Worm (Caenorhabditis elegans) whole organism, L4 larva: ENCODE results near the gene sax-3.
A peak's percentile ranks its signal among the peaks of the same experiment; 100 is the strongest.

Experiments
- D1046.2 ChIP-seq: fragments of 200-800 bp; sonication (Bioruptor generic); IDR thresholded peaks from 2 replicates; pipeline ENCODE4 v1.3.6; 2022; ENCODE audit warnings: missing genetic modification characterization, missing compliant biosample characterization
- F26F4.8 ChIP-seq: fragments of 200-800 bp; sonication (Bioruptor generic); conservative IDR thresholded peaks from 2 replicates; pipeline ENCODE4 v1.3.6; 2022; ENCODE audit warnings: missing genetic modification characterization, missing compliant biosample characterization
- R02D3.7 ChIP-seq: fragments of 150-350 bp; sonication (generic microtip); optimal IDR thresholded peaks from 3 replicates; lab custom pipeline; 2014; ENCODE audit warnings: missing biosample characterization, missing genetic modification characterization
- T20F7.1 ChIP-seq: fragments of 200-800 bp; sonication (Bioruptor generic); optimal IDR thresholded peaks from 2 replicates; lab custom pipeline; 2018; ENCODE audit warnings: mild to moderate bottlenecking, missing genetic modification characterization, missing compliant biosample characterization
- Y5F2A.4 ChIP-seq: fragments of 200-800 bp; sonication (Bioruptor generic); optimal IDR thresholded peaks from 2 replicates; lab custom pipeline; 2018; ENCODE audit warnings: mild to moderate bottlenecking, missing genetic modification characterization, missing compliant biosample characterization
- Y75B8A.6 ChIP-seq: fragments of 200-800 bp; sonication (Bioruptor generic); IDR thresholded peaks from 2 replicates; pipeline ENCODE4 v1.3.6; 2022; ENCODE audit warnings: missing genetic modification reagents, missing genetic modification characterization, missing compliant biosample characterization
- aha-1 ChIP-seq: fragments of 150-350 bp; peaks from one replicate; lab custom pipeline; 2014; ENCODE audit warnings: missing biosample characterization, missing genetic modification characterization
- attf-4 ChIP-seq: sonication (generic microtip); optimal IDR thresholded peaks from 3 replicates; lab custom pipeline; 2017; ENCODE audit warnings: missing biosample characterization, missing genetic modification characterization
- ceh-20 ChIP-seq: fragments of 200-800 bp; sonication (Bioruptor generic); IDR thresholded peaks from 2 replicates; pipeline ENCODE4 v1.3.6; 2022; ENCODE audit warnings: missing genetic modification reagents, missing genetic modification characterization, missing compliant biosample characterization
- ceh-28 ChIP-seq: fragments of 150-350 bp; optimal IDR thresholded peaks from 2 replicates; lab custom pipeline; 2014; ENCODE audit warnings: missing biosample characterization, missing genetic modification reagents, missing genetic modification characterization
- ceh-32 ChIP-seq: sonication (generic microtip); optimal IDR thresholded peaks from 2 replicates; lab custom pipeline; 2016; ENCODE audit warnings: mild to moderate bottlenecking, missing genetic modification characterization, missing compliant biosample characterization; ENCODE audit not compliant: poor library complexity
- dmd-6 ChIP-seq: fragments of 200-800 bp; sonication (Bioruptor generic); IDR thresholded peaks from 2 replicates; pipeline ENCODE4 v1.3.6; 2022; ENCODE audit warnings: missing genetic modification reagents, missing genetic modification characterization, missing compliant biosample characterization
- egl-43 ChIP-seq: fragments of 200-800 bp; sonication (Bioruptor generic); IDR thresholded peaks from 2 replicates; pipeline ENCODE4 v1.3.6; 2022; ENCODE audit warnings: missing genetic modification reagents, missing genetic modification characterization, missing compliant biosample characterization
- mdl-1 ChIP-seq, 2 experiments: fragments of 150-350 bp in 1 of 2; sonication (generic microtip) in 1 of 2; optimal IDR thresholded peaks; 2 replicates each; lab custom pipeline; 2014 to 2017; ENCODE audit warnings: missing biosample characterization in 2 of 2, missing genetic modification characterization in 2 of 2
- mdt-29 ChIP-seq: fragments of 200-800 bp; sonication (Bioruptor generic); IDR thresholded peaks from 2 replicates; pipeline ENCODE4 v1.3.6; 2022; ENCODE audit warnings: missing genetic modification reagents, missing genetic modification characterization, missing compliant biosample characterization
- mes-2 ChIP-seq: sonication (generic microtip); optimal IDR thresholded peaks from 2 replicates; lab custom pipeline; 2016; ENCODE audit warnings: missing genotype, mild to moderate bottlenecking, missing genetic modification characterization, missing compliant biosample characterization; ENCODE audit not compliant: poor library complexity, severe bottlenecking
- nhr-237 ChIP-seq: sonication (generic microtip); optimal IDR thresholded peaks from 2 replicates; lab custom pipeline; 2017; ENCODE audit warnings: missing biosample characterization, missing genetic modification characterization
- nhr-41 ChIP-seq: fragments of 200-800 bp; sonication (Bioruptor generic); IDR thresholded peaks from 2 replicates; pipeline ENCODE4 v1.3.6; 2022; ENCODE audit warnings: missing genetic modification reagents, missing genetic modification characterization, missing compliant biosample characterization
- nhr-48 ChIP-seq: sonication (generic microtip); optimal IDR thresholded peaks from 2 replicates; lab custom pipeline; 2016; ENCODE audit warnings: mild to moderate bottlenecking, missing genetic modification characterization, missing compliant biosample characterization
- sdz-12 ChIP-seq: fragments of 200-800 bp; sonication (Bioruptor generic); optimal IDR thresholded peaks from 2 replicates; lab custom pipeline; 2018; ENCODE audit warnings: mild to moderate bottlenecking, missing genetic modification characterization, missing compliant biosample characterization
- tra-1 ChIP-seq: fragments of 200-800 bp; sonication (Bioruptor generic); IDR thresholded peaks from 2 replicates; pipeline ENCODE4 v1.3.6; 2022; ENCODE audit warnings: missing genetic modification reagents, missing genetic modification characterization, missing compliant biosample characterization
- zfp-3 ChIP-seq: fragments of 200-800 bp; sonication (Bioruptor generic); conservative IDR thresholded peaks from 2 replicates; pipeline ENCODE4 v1.3.6; 2022; ENCODE audit warnings: missing genetic modification reagents, missing genetic modification characterization, missing compliant biosample characterization

sax-3 gene

ce11 chrX:3414660-3415144, 51.0 kb downstream of the sax-3 start, which contains the start of gene dhs-27 (continued):
- TF ChIP-seq sdz-12: no peak
- TF ChIP-seq nhr-237 (tag; lab: Kevin White, UChicago): no peak

- TF ChIP-seq nhr-41 (GFP tag; lab: Robert Waterston, UW) (no peak), mes-2 (tag; lab: Kevin White, UChicago) (peak; percentile 44), aha-1 (tag; lab: Kevin White, UChicago) (peak; percentile 58)
Observed at ce11 chrX:3411565-3412022, 54.1 kb downstream of the sax-3 start, which contains the start of gene unc-78. TSS of gene unc-78 (minus strand) at chrX:3411615.

ce11 chrX:3408717-3409303, 56.9 kb downstream of the sax-3 start:
- TF ChIP-seq mes-2 (tag; lab: Kevin White, UChicago): no peak
- TF ChIP-seq nhr-41 (GFP tag; lab: Robert Waterston, UW): no peak
- no peak for TF ChIP-seq ceh-28
- no peak for TF ChIP-seq F26F4.8 (GFP tag; lab: Robert Waterston, UW)
- TF ChIP-seq D1046.2 (GFP tag; lab: Robert Waterston, UW): 0 out of 2 replicates have a peak, but pooled peaks have one; percentile 47
- TF ChIP-seq dmd-6 (GFP tag; lab: Robert Waterston, UW): peak; percentile 33; the same call in 1 of the 2 replicates
- TF ChIP-seq R02D3.7 (tag; lab: Kevin White, UChicago): no peak
- TF ChIP-seq mdt-29: no peak
- TF ChIP-seq T20F7.1 (GFP tag; lab: Kevin White, UChicago): peak; percentile 26
- no peak for TF ChIP-seq attf-4 (tag; lab: Kevin White, UChicago)
- TF ChIP-seq Y75B8A.6 (GFP tag; lab: Robert Waterston, UW): peak; percentile 43; the same call in 1 of the 2 replicates
- no peak for TF ChIP-seq ceh-32 (tag; lab: Kevin White, UChicago)

ce11 chrX:3405813-3406212, 59.9 kb downstream of the sax-3 start:
- TF ChIP-seq zfp-3 (GFP tag; lab: Robert Waterston, UW): peak; percentile 72; the same call in 1 of the 2 replicates
- peak; percentile 37; the same call in 1 of the 2 replicates for TF ChIP-seq dmd-6 (GFP tag; lab: Robert Waterston, UW)

- 0 out of 2 replicates have a peak, but pooled peaks have one; percentile 13 for TF ChIP-seq egl-43 (GFP tag; lab: Robert Waterston, UW)
- TF ChIP-seq ceh-20 (GFP tag; lab: Robert Waterston, UW): no peak
- no peak for TF ChIP-seq Y5F2A.4 (GFP tag; lab: Kevin White, UChicago)
- TF ChIP-seq tra-1 (GFP tag; lab: Robert Waterston, UW): peak; percentile 67
- 0 out of 2 replicates have a peak, but pooled peaks have one; percentile 5 for TF ChIP-seq zfp-3 (GFP tag; lab: Robert Waterston, UW)
- peak; percentile 5 for TF ChIP-seq nhr-48 (tag; lab: Kevin White, UChicago)
- TF ChIP-seq mdl-1 (tag; optimal IDR thresholded peaks at IDR 0.05; lab: Kevin White, UChicago): no peak
- peak; percentile 94 for TF ChIP-seq dmd-6 (GFP tag; lab: Robert Waterston, UW)
- TF ChIP-seq F26F4.8 (GFP tag; lab: Robert Waterston, UW): no peak
- TF ChIP-seq, all 104 proteins: peak for 5
Observed at ce11 chrX:3403195-3403594, 62.5 kb downstream of the sax-3 start, which contains the start of gene vit-5. TSS of gene vit-5 (plus strand) at chrX:3403471.
